Worm (Caenorhabditis elegans) whole organism, L1 larva: ENCODE measurements around the gene evl-14.

ENCODE experiments used
- C16A3.4 ChIP-seq: fragments of 150-350 bp; optimal IDR thresholded peaks from 2 replicates; lab custom pipeline; 2014; ENCODE audit warnings: missing biosample characterization, missing genetic modification characterization
- aha-1 ChIP-seq: fragments of 150-350 bp; optimal IDR thresholded peaks from 2 replicates; lab custom pipeline; 2014; ENCODE audit warnings: missing biosample characterization, missing genetic modification characterization
- alr-1 ChIP-seq: fragments of 200-800 bp; sonication (Bioruptor generic); optimal IDR thresholded peaks from 2 replicates; lab custom pipeline; 2018; ENCODE audit warnings: borderline replicate concordance, mild to moderate bottlenecking, missing genetic modification characterization, missing compliant biosample characterization
- aly-2 ChIP-seq: fragments of 150-350 bp; optimal IDR thresholded peaks from 2 replicates; lab custom pipeline; 2014; ENCODE audit warnings: missing biosample characterization, missing genetic modification characterization
- ama-1 ChIP-seq: fragments of 150-350 bp; optimal IDR thresholded peaks from 2 replicates; lab custom pipeline; 2014
- ceh-63 ChIP-seq: fragments of 200-800 bp; sonication (Bioruptor generic); optimal IDR thresholded peaks from 2 replicates; lab custom pipeline; 2018; ENCODE audit warnings: mild to moderate bottlenecking, missing genetic modification characterization, missing compliant biosample characterization
- ceh-8 ChIP-seq: fragments of 200-800 bp; sonication (Bioruptor generic); optimal IDR thresholded peaks from 2 replicates; lab custom pipeline; 2018; ENCODE audit warnings: mild to moderate bottlenecking, missing genetic modification characterization, moderate library complexity, missing compliant biosample characterization
- ceh-88 ChIP-seq: fragments of 200-800 bp; sonication (Bioruptor generic); IDR thresholded peaks from 2 replicates; pipeline ENCODE4 v1.3.6; 2022; ENCODE audit warnings: missing genetic modification characterization, missing compliant biosample characterization
- dpl-1 ChIP-seq, 3 experiments: fragments of 150-350 bp in 2 of 3; sonication (generic microtip) in 1 of 3; optimal IDR thresholded peaks; 2 replicates each; lab custom pipeline; 2014 to 2017; ENCODE audit warnings: missing biosample characterization in 3 of 3, missing genetic modification characterization in 3 of 3, missing genetic modification reagents in 3 of 3
- dsc-1 ChIP-seq: sonication (generic microtip); optimal IDR thresholded peaks from 2 replicates; lab custom pipeline; 2016; ENCODE audit warnings: mild to moderate bottlenecking, missing genetic modification characterization, missing compliant biosample characterization
- efl-1 ChIP-seq, 4 experiments: fragments of 150-350 bp; optimal IDR thresholded peaks in 3 of 4; peaks in 1 of 4; 1 replicate in 1 of 4; 2 replicates in 3 of 4; lab custom pipeline; 2014; ENCODE audit warnings: missing biosample characterization in 2 of 4, missing genetic modification characterization in 2 of 4, missing genetic modification reagents in 2 of 4
- efl-3 ChIP-seq: fragments of 200-800 bp; sonication (Bioruptor generic); optimal IDR thresholded peaks from 2 replicates; lab custom pipeline; 2018; ENCODE audit warnings: mild to moderate bottlenecking, missing genetic modification characterization, missing compliant biosample characterization
- egl-13 ChIP-seq: sonication (generic microtip); optimal IDR thresholded peaks from 2 replicates; lab custom pipeline; 2016; ENCODE audit warnings: missing genotype, missing genetic modification reagents, missing genetic modification characterization, missing compliant biosample characterization
- elt-2 ChIP-seq: sonication (generic microtip); optimal IDR thresholded peaks from 2 replicates; lab custom pipeline; 2016; ENCODE audit warnings: missing genetic modification characterization, mild to moderate bottlenecking, inconsistent platforms, missing compliant biosample characterization, missing genetic modification reagents
- ets-5 ChIP-seq: fragments of 200-800 bp; sonication (Bioruptor generic); IDR thresholded peaks from 2 replicates; pipeline ENCODE4 v1.3.6; 2022; ENCODE audit warnings: missing genetic modification characterization, missing compliant biosample characterization
- fkh-4 ChIP-seq: sonication (generic microtip); optimal IDR thresholded peaks from 2 replicates; lab custom pipeline; 2016; ENCODE audit warnings: missing compliant biosample characterization, missing genetic modification characterization, borderline replicate concordance
- fos-1 ChIP-seq: fragments of 150-350 bp; optimal IDR thresholded peaks from 2 replicates; lab custom pipeline; 2014; ENCODE audit warnings: missing biosample characterization, missing genetic modification characterization
- hlh-17 ChIP-seq: fragments of 200-800 bp; sonication (Bioruptor generic); optimal IDR thresholded peaks from 2 replicates; lab custom pipeline; 2018; ENCODE audit warnings: missing genetic modification characterization, mild to moderate bottlenecking, missing compliant biosample characterization, moderate library complexity, borderline replicate concordance
- hlh-4 ChIP-seq: sonication (generic microtip); optimal IDR thresholded peaks from 2 replicates; lab custom pipeline; 2016; ENCODE audit warnings: mild to moderate bottlenecking, missing genetic modification characterization, missing compliant biosample characterization
- hpl-2 ChIP-seq: fragments of 150-350 bp; optimal IDR thresholded peaks from 2 replicates; lab custom pipeline; 2014; ENCODE audit warnings: missing biosample characterization, missing genetic modification reagents, missing genetic modification characterization
- irx-1 ChIP-seq: sonication (generic microtip); optimal IDR thresholded peaks from 2 replicates; lab custom pipeline; 2016; ENCODE audit warnings: missing genetic modification characterization, missing compliant biosample characterization
- isw-1 ChIP-seq: fragments of 200-800 bp; sonication (Bioruptor generic); IDR thresholded peaks from 2 replicates; pipeline ENCODE4 v1.3.6; 2022; ENCODE audit warnings: missing genetic modification characterization, missing compliant biosample characterization
- jun-1 ChIP-seq: fragments of 150-350 bp; optimal IDR thresholded peaks from 2 replicates; lab custom pipeline; 2014; ENCODE audit warnings: missing biosample characterization, missing genetic modification reagents, missing genetic modification characterization
- lin-13 ChIP-seq: fragments of 150-350 bp; optimal IDR thresholded peaks from 2 replicates; lab custom pipeline; 2014; ENCODE audit warnings: missing biosample characterization, missing genetic modification reagents, missing genetic modification characterization
- lin-15B ChIP-seq: fragments of 150-350 bp; sonication (generic microtip); optimal IDR thresholded peaks from 3 replicates; lab custom pipeline; 2014; ENCODE audit warnings: missing biosample characterization, missing genetic modification characterization
- lin-35 ChIP-seq, 2 experiments: fragments of 150-350 bp; optimal IDR thresholded peaks; 2 replicates each; lab custom pipeline; 2014; ENCODE audit warnings: missing biosample characterization in 2 of 2, missing genetic modification characterization in 2 of 2, missing genetic modification reagents in 2 of 2
- lin-39 ChIP-seq: fragments of 150-350 bp; optimal IDR thresholded peaks from 2 replicates; lab custom pipeline; 2014; ENCODE audit warnings: missing biosample characterization, missing genetic modification reagents, missing genetic modification characterization
- mab-9 ChIP-seq: fragments of 200-800 bp; sonication (Bioruptor generic); IDR thresholded peaks from 2 replicates; pipeline ENCODE4 v1.3.6; 2022; ENCODE audit warnings: missing genetic modification reagents, missing genetic modification characterization, missing compliant biosample characterization
- nhr-12 ChIP-seq: sonication (generic microtip); optimal IDR thresholded peaks from 2 replicates; lab custom pipeline; 2017; ENCODE audit warnings: missing biosample characterization, missing genetic modification characterization
- nhr-19 ChIP-seq: fragments of 200-800 bp; sonication (Bioruptor generic); conservative IDR thresholded peaks from 2 replicates; pipeline ENCODE4 v1.3.6; 2022; ENCODE audit warnings: missing genetic modification characterization, missing compliant biosample characterization
- nhr-237 ChIP-seq: fragments of 150-350 bp; optimal IDR thresholded peaks from 2 replicates; lab custom pipeline; 2014; ENCODE audit warnings: missing biosample characterization, missing genetic modification characterization
- nhr-28 ChIP-seq: fragments of 150-350 bp; optimal IDR thresholded peaks from 2 replicates; lab custom pipeline; 2014; ENCODE audit warnings: missing biosample characterization, missing genetic modification characterization
- nhr-47 ChIP-seq: sonication (generic microtip); optimal IDR thresholded peaks from 2 replicates; lab custom pipeline; 2016; ENCODE audit warnings: mild to moderate bottlenecking, missing genetic modification characterization, moderate library complexity, missing compliant biosample characterization
- nhr-71 ChIP-seq: sonication (generic microtip); optimal IDR thresholded peaks from 2 replicates; lab custom pipeline; 2016; ENCODE audit warnings: mild to moderate bottlenecking, missing genetic modification characterization, moderate library complexity, missing compliant biosample characterization
- nhr-84 ChIP-seq: sonication (generic microtip); optimal IDR thresholded peaks from 2 replicates; lab custom pipeline; 2017; ENCODE audit warnings: missing biosample characterization, missing genetic modification characterization
- nhr-90 ChIP-seq: sonication (generic microtip); optimal IDR thresholded peaks from 2 replicates; lab custom pipeline; 2016; ENCODE audit warnings: mild to moderate bottlenecking, missing genetic modification characterization, missing compliant biosample characterization; ENCODE audit not compliant: poor library complexity
- pag-3 ChIP-seq: sonication (generic microtip); optimal IDR thresholded peaks from 2 replicates; lab custom pipeline; 2017; ENCODE audit warnings: missing genetic modification characterization, mild to moderate bottlenecking, missing compliant biosample characterization, antibody characterized with exemption, borderline replicate concordance; ENCODE audit not compliant: insufficient read depth
- pax-3 ChIP-seq: fragments of 200-800 bp; sonication (Bioruptor generic); optimal IDR thresholded peaks from 2 replicates; lab custom pipeline; 2018; ENCODE audit warnings: mild to moderate bottlenecking, missing genetic modification characterization, moderate library complexity, missing compliant biosample characterization
- skn-1 ChIP-seq: fragments of 150-350 bp; optimal IDR thresholded peaks from 2 replicates; lab custom pipeline; 2014; ENCODE audit warnings: missing biosample characterization, missing genetic modification characterization
- snpc-4 ChIP-seq: fragments of 150-350 bp; optimal IDR thresholded peaks from 2 replicates; lab custom pipeline; 2014; ENCODE audit warnings: missing biosample characterization, missing genetic modification characterization
- swsn-7 ChIP-seq: sonication (generic microtip); optimal IDR thresholded peaks from 2 replicates; lab custom pipeline; 2016; ENCODE audit warnings: missing genetic modification characterization, missing compliant biosample characterization
- tlp-1 ChIP-seq: fragments of 150-350 bp; optimal IDR thresholded peaks from 2 replicates; lab custom pipeline; 2014; ENCODE audit warnings: missing biosample characterization, missing genetic modification characterization
- unc-62 ChIP-seq: fragments of 150-350 bp; optimal IDR thresholded peaks from 2 replicates; lab custom pipeline; 2014; ENCODE audit warnings: missing biosample characterization, missing genetic modification reagents, missing genetic modification characterization
- unc-86 ChIP-seq: sonication (generic microtip); optimal IDR thresholded peaks from 2 replicates; lab custom pipeline; 2016; ENCODE audit warnings: missing genetic modification characterization, missing compliant biosample characterization
- ztf-11 ChIP-seq, 2 experiments: sonication (generic microtip); optimal IDR thresholded peaks; 2 replicates each; lab custom pipeline; 2016 to 2017; ENCODE audit warnings: missing genetic modification characterization in 2 of 2, missing biosample characterization in 1 of 2, missing compliant biosample characterization in 1 of 2

The evl-14 gene

ce11 chrIII:4335614-4336013 lies 22.7 kb upstream of the evl-14 start (continued):
- TF ChIP-seq lin-15B, result no peak
- no peak for TF ChIP-seq hlh-4 (tag; lab: Kevin White, UChicago)
- TF ChIP-seq efl-3 (GFP tag; lab: Kevin White, UChicago), result no peak
- TF ChIP-seq nhr-28 (tag; lab: Kevin White, UChicago), result no peak
- TF ChIP-seq nhr-47 (tag; lab: Kevin White, UChicago), result peak; percentile 40
- TF ChIP-seq ama-1 (lab: Kevin White, UChicago), result no peak
- TF ChIP-seq skn-1 (tag; lab: Kevin White, UChicago), result no peak
- TF ChIP-seq aha-1, result no peak
- TF ChIP-seq mab-9 (GFP tag; lab: Robert Waterston, UW), result no peak
- TF ChIP-seq unc-62 (GFP tag; lab: Kevin White, UChicago), result no peak
- no peak for TF ChIP-seq pag-3 (tag; lab: Kevin White, UChicago)
- TF ChIP-seq C16A3.4 (tag; lab: Kevin White, UChicago), result no peak
- TF ChIP-seq nhr-71 (tag; lab: Kevin White, UChicago), result peak; percentile 34
- no peak for TF ChIP-seq ets-5 (GFP tag; lab: Robert Waterston, UW)
- no peak for TF ChIP-seq tlp-1
- TF ChIP-seq snpc-4 (tag; lab: Kevin White, UChicago), result no peak
- TF ChIP-seq nhr-237 (tag; lab: Kevin White, UChicago), result no peak
- TF ChIP-seq aly-2 (tag; lab: Kevin White, UChicago), result no peak
- TF ChIP-seq ceh-88 (GFP tag; lab: Robert Waterston, UW), result no peak
- TF ChIP-seq fkh-4 (tag; lab: Kevin White, UChicago), result no peak
- TF ChIP-seq ztf-11 (tag; optimal IDR thresholded peaks at IDR 0.05; lab: Kevin White, UChicago), result peak in 1 of 2 experiments; percentile 25
- no peak for TF ChIP-seq lin-39 (tag; lab: Kevin White, UChicago)
- TF ChIP-seq isw-1 (GFP tag; lab: Robert Waterston, UW), result peak; percentile 39; the same call in 1 of the 2 replicates
- no peak for TF ChIP-seq nhr-90 (tag; lab: Kevin White, UChicago)
- TF ChIP-seq pax-3 (tag; lab: Kevin White, UChicago), result no peak
- TF ChIP-seq swsn-7 (tag; lab: Kevin White, UChicago), result peak; percentile 31
- peak; percentile 40 for TF ChIP-seq unc-86
- no peak for TF ChIP-seq egl-13 (tag; lab: Kevin White, UChicago)
- peak in 1 of 3 experiments; percentile 8 for TF ChIP-seq dpl-1 (GFP tag; optimal IDR thresholded peaks at IDR 0.05; lab: Kevin White, UChicago)
- peak in 1 of 2 experiments; percentile 37 for TF ChIP-seq lin-35 (GFP tag; optimal IDR thresholded peaks at IDR 0.05; lab: Kevin White, UChicago)
- no peak for TF ChIP-seq hpl-2 (GFP tag; lab: Kevin White, UChicago)
- peak; percentile 41 for TF ChIP-seq jun-1 (tag; lab: Kevin White, UChicago)
- no peak for TF ChIP-seq ceh-63 (GFP tag; lab: Kevin White, UChicago)
- no peak for TF ChIP-seq nhr-84 (tag; lab: Kevin White, UChicago)
- peak in 1 of 2 experiments; percentile 48 for TF ChIP-seq efl-1 (optimal IDR thresholded peaks at IDR 0.05; lab: Kevin White, UChicago)
- peak; percentile 19 to 24 for TF ChIP-seq efl-1 (GFP tag; optimal IDR thresholded peaks at IDR 0.05 in 1 of 2; lab: Kevin White, UChicago)
- TF ChIP-seq nhr-12 (tag; lab: Kevin White, UChicago), result no peak
- TF ChIP-seq ceh-8, result no peak
- TF ChIP-seq irx-1 (tag; lab: Kevin White, UChicago), result no peak
- TF ChIP-seq nhr-19, result no peak
- no peak for TF ChIP-seq alr-1 (tag; lab: Kevin White, UChicago)
- TF ChIP-seq dsc-1, result no peak
- no peak for TF ChIP-seq elt-2 (tag; lab: Kevin White, UChicago)
- no peak for TF ChIP-seq lin-13 (GFP tag; lab: Kevin White, UChicago)
- no peak for TF ChIP-seq hlh-17
- no peak for TF ChIP-seq fos-1 (tag; lab: Kevin White, UChicago)
- TF ChIP-seq, all 84 proteins: peak for 17
